Fruit fly (Drosophila melanogaster) whole organism, adult: ENCODE measurements around the gene CG42675.

Experiments used
- CG11617 ChIP-seq: fragments of 200-800 bp; sonication (Bioruptor generic); optimal IDR thresholded peaks from 2 replicates; lab custom pipeline; 2017; ENCODE audit warnings: mild to moderate bottlenecking, missing biosample characterization, missing genetic modification reagents, missing genetic modification characterization
- CG12768 ChIP-seq: fragments of 200-800 bp; sonication (Bioruptor generic); optimal IDR thresholded peaks from 2 replicates; lab custom pipeline; 2017; ENCODE audit warnings: missing biosample characterization, missing genetic modification characterization, mild to moderate bottlenecking, moderate library complexity, missing genetic modification reagents
- CG33017 ChIP-seq: fragments of 200-800 bp; sonication (Bioruptor generic); optimal IDR thresholded peaks from 2 replicates; lab custom pipeline; 2018; ENCODE audit warnings: missing biosample characterization, mild to moderate bottlenecking, missing genetic modification characterization, moderate library complexity
- CG7045 ChIP-seq: fragments of 200-800 bp; sonication (Bioruptor generic); optimal IDR thresholded peaks from 2 replicates; lab custom pipeline; 2017; ENCODE audit warnings: missing biosample characterization, mild to moderate bottlenecking, missing genetic modification characterization
- CG7101 ChIP-seq: fragments of 200-800 bp; sonication (Bioruptor generic); optimal IDR thresholded peaks from 2 replicates; lab custom pipeline; 2018; ENCODE audit warnings: missing biosample characterization, mild to moderate bottlenecking, missing genetic modification characterization, moderate library complexity
- Crg-1 ChIP-seq: fragments of 200-800 bp; sonication (Bioruptor generic); optimal IDR thresholded peaks from 2 replicates; lab custom pipeline; 2016; ENCODE audit warnings: missing biosample characterization, missing genetic modification characterization
- bab1 ChIP-seq: fragments of 200-800 bp; sonication (Bioruptor generic); optimal IDR thresholded peaks from 3 replicates; lab custom pipeline; 2019; ENCODE audit warnings: missing biosample characterization, mild to moderate bottlenecking, missing genetic modification characterization, moderate library complexity
- cic ChIP-seq: fragments of 200-800 bp; sonication (Bioruptor generic); optimal IDR thresholded peaks from 2 replicates; lab custom pipeline; 2017; ENCODE audit warnings: missing biosample characterization, mild to moderate bottlenecking, missing genetic modification characterization, moderate library complexity
- cnc ChIP-seq, 2 experiments: fragments of >200 bp; optimal IDR thresholded peaks; 2 replicates each; lab custom pipeline; 2017
- kay ChIP-seq: fragments of 200-800 bp; sonication (Bioruptor generic); peaks from one replicate; lab custom pipeline; 2016; ENCODE audit warnings: missing biosample characterization, missing genetic modification characterization, borderline replicate concordance
- tj ChIP-seq: fragments of 200-800 bp; sonication (Bioruptor generic); optimal IDR thresholded peaks from 3 replicates; lab custom pipeline; 2017; ENCODE audit warnings: missing biosample characterization, mild to moderate bottlenecking, missing genetic modification characterization, moderate library complexity
- toe ChIP-seq: fragments of 200-800 bp; sonication (Bioruptor generic); optimal IDR thresholded peaks from 2 replicates; lab custom pipeline; 2016; ENCODE audit warnings: missing biosample characterization, missing genetic modification characterization

dm6 chr3R:5780976-5781375 lies 32.4 kb upstream of the CG42675 start, which contains the start of gene CG2082:
- TF ChIP-seq toe (GFP tag; lab: Kevin White, UChicago): no peak
- no peak for TF ChIP-seq kay (GFP tag; lab: Kevin White, UChicago)
- TF ChIP-seq tj (GFP tag; lab: Kevin White, UChicago): no peak
- TF ChIP-seq bab1: no peak
- TF ChIP-seq cic: no peak
- TF ChIP-seq cnc (optimal IDR thresholded peaks at IDR 0.05; lab: Kevin White, UChicago): no peak
- no peak for TF ChIP-seq CG11617
- no peak for TF ChIP-seq CG33017
- no peak for TF ChIP-seq CG7045 (GFP tag; lab: Kevin White, UChicago)
- no peak for TF ChIP-seq CG7101 (tag; lab: Kevin White, UChicago)
- no peak for TF ChIP-seq Crg-1
- TF ChIP-seq CG12768 (GFP tag; lab: Kevin White, UChicago): no peak
